Fruit fly (Drosophila melanogaster) whole organism, embryonic: ENCODE measurements around the gene CG43813.

Experiments
- ATbp ChIP-seq: fragments of 200-800 bp; sonication (Bioruptor generic); optimal IDR thresholded peaks from 2 replicates; lab custom pipeline; 2017; ENCODE audit warnings: missing biosample characterization, mild to moderate bottlenecking, missing genetic modification characterization, missing genetic modification reagents
- Bteb2 ChIP-seq: fragments of 200-800 bp; sonication (Bioruptor generic); optimal IDR thresholded peaks from 2 replicates; lab custom pipeline; 2016; ENCODE audit warnings: missing biosample characterization, missing genetic modification characterization
- CG10462 ChIP-seq: fragments of 200-800 bp; sonication (Bioruptor generic); optimal IDR thresholded peaks from 2 replicates; lab custom pipeline; 2016; ENCODE audit warnings: missing biosample characterization, missing genetic modification characterization
- CG11723 ChIP-seq: fragments of 200-800 bp; sonication (Bioruptor generic); optimal IDR thresholded peaks from 2 replicates; lab custom pipeline; 2017; ENCODE audit warnings: missing biosample characterization, mild to moderate bottlenecking, missing genetic modification characterization
- CG12155 ChIP-seq: fragments of 200-800 bp; sonication (Bioruptor generic); optimal IDR thresholded peaks from 3 replicates; lab custom pipeline; 2016; ENCODE audit warnings: missing biosample characterization, missing genetic modification characterization
- CG12236 ChIP-seq: fragments of 200-800 bp; sonication (Bioruptor generic); optimal IDR thresholded peaks from 2 replicates; lab custom pipeline; 2016; ENCODE audit warnings: missing biosample characterization, missing genetic modification characterization
- CG12391 ChIP-seq: fragments of 200-800 bp; sonication (Bioruptor generic); optimal IDR thresholded peaks from 3 replicates; lab custom pipeline; 2018; ENCODE audit warnings: missing biosample characterization, mild to moderate bottlenecking, missing genetic modification characterization, moderate library complexity
- CG13123 ChIP-seq: fragments of 200-800 bp; sonication (Bioruptor generic); optimal IDR thresholded peaks from 2 replicates; lab custom pipeline; 2016; ENCODE audit warnings: missing biosample characterization, missing genetic modification characterization
- CG13296 ChIP-seq: fragments of 200-800 bp; sonication (Bioruptor generic); optimal IDR thresholded peaks from 3 replicates; lab custom pipeline; 2018; ENCODE audit warnings: missing biosample characterization, mild to moderate bottlenecking, missing genetic modification characterization
- CG13424 ChIP-seq: fragments of 200-800 bp; sonication (Bioruptor generic); optimal IDR thresholded peaks from 2 replicates; lab custom pipeline; 2019; ENCODE audit warnings: missing biosample characterization, mild to moderate bottlenecking, missing genetic modification characterization, moderate library complexity
- CG14667 ChIP-seq: fragments of 200-800 bp; sonication (Bioruptor generic); IDR thresholded peaks from 2 replicates; pipeline ENCODE4 v1.3.6; 2022; ENCODE audit warnings: missing biosample characterization, missing genetic modification characterization
- CG15514 ChIP-seq: fragments of 200-800 bp; sonication (Bioruptor generic); optimal IDR thresholded peaks from 3 replicates; lab custom pipeline; 2017; ENCODE audit warnings: missing biosample characterization, missing genetic modification characterization, mild to moderate bottlenecking, moderate library complexity, missing genetic modification reagents
- CG1603 ChIP-seq: fragments of 200-800 bp; sonication (Bioruptor generic); optimal IDR thresholded peaks from 2 replicates; lab custom pipeline; 2019; ENCODE audit warnings: missing biosample characterization, mild to moderate bottlenecking, missing genetic modification characterization, moderate library complexity
- CG17328 ChIP-seq: fragments of 200-800 bp; sonication (Bioruptor generic); IDR thresholded peaks from 2 replicates; pipeline ENCODE4 v1.3.6; 2022; ENCODE audit warnings: missing biosample characterization, missing genetic modification characterization
- CG17829 ChIP-seq: fragments of 200-800 bp; optimal IDR thresholded peaks from 2 replicates; lab custom pipeline; 2019; ENCODE audit warnings: missing biosample characterization, mild to moderate bottlenecking, missing genetic modification characterization, moderate library complexity
- CG30403 ChIP-seq: fragments of 200-800 bp; sonication (Bioruptor generic); optimal IDR thresholded peaks from 3 replicates; lab custom pipeline; 2016; ENCODE audit warnings: missing biosample characterization, missing genetic modification characterization
- CG32767 ChIP-seq: fragments of 200-800 bp; sonication (Bioruptor generic); IDR thresholded peaks from 2 replicates; pipeline ENCODE4 v1.3.6; 2022; ENCODE audit warnings: missing biosample characterization, missing genetic modification characterization
- CG3281 ChIP-seq: fragments of 200-800 bp; sonication (Bioruptor generic); optimal IDR thresholded peaks from 3 replicates; lab custom pipeline; 2017; ENCODE audit warnings: missing biosample characterization, mild to moderate bottlenecking, missing genetic modification characterization
- CG34224 ChIP-seq: fragments of 200-800 bp; sonication (Bioruptor generic); IDR thresholded peaks from 3 replicates; pipeline ENCODE4 v1.3.6; 2022; ENCODE audit warnings: missing biosample characterization, missing genetic modification characterization; ENCODE audit not compliant: partially characterized antibody
- CG43689 ChIP-seq: fragments of 200-800 bp; sonication (Bioruptor generic); IDR thresholded peaks from 2 replicates; pipeline ENCODE4 v1.3.6; 2022; ENCODE audit warnings: missing biosample characterization, missing genetic modification characterization
- CG8765 ChIP-seq: fragments of 200-800 bp; sonication (Bioruptor generic); IDR thresholded peaks from 2 replicates; pipeline ENCODE4 v1.3.6; 2022; ENCODE audit warnings: missing biosample characterization, missing genetic modification characterization
- CG9437 ChIP-seq: fragments of 200-800 bp; sonication (Bioruptor generic); optimal IDR thresholded peaks from 2 replicates; lab custom pipeline; 2018; ENCODE audit warnings: missing biosample characterization, mild to moderate bottlenecking, missing genetic modification characterization
- CkIIα-i1 ChIP-seq: fragments of 200-800 bp; sonication (Bioruptor generic); IDR thresholded peaks from 2 replicates; pipeline ENCODE4 v1.3.6; 2022; ENCODE audit warnings: missing biosample characterization, missing genetic modification characterization
- Doc3 ChIP-seq: fragments of 200-800 bp; sonication (Bioruptor generic); IDR thresholded peaks from 3 replicates; pipeline ENCODE4 v1.3.6; 2022; ENCODE audit warnings: missing biosample characterization, missing genetic modification characterization; ENCODE audit not compliant: partially characterized antibody
- Drgx ChIP-seq: fragments of 200-800 bp; sonication (Bioruptor generic); IDR thresholded peaks from 2 replicates; pipeline ENCODE4 v1.3.6; 2022; ENCODE audit warnings: missing biosample characterization, missing genetic modification characterization
- Jarid2 ChIP-seq: fragments of 200-800 bp; sonication (Bioruptor generic); optimal IDR thresholded peaks from 3 replicates; lab custom pipeline; 2017; ENCODE audit warnings: mild to moderate bottlenecking, missing biosample characterization, missing genetic modification reagents, missing genetic modification characterization
- Neu2 ChIP-seq: fragments of 200-800 bp; sonication (Bioruptor generic); optimal IDR thresholded peaks from 3 replicates; lab custom pipeline; 2016; ENCODE audit warnings: missing biosample characterization, missing genetic modification characterization, borderline replicate concordance
- Nf-YB ChIP-seq: fragments of 200-800 bp; sonication (Bioruptor generic); optimal IDR thresholded peaks from 3 replicates; lab custom pipeline; 2019; ENCODE audit warnings: missing biosample characterization, mild to moderate bottlenecking, missing genetic modification characterization, moderate library complexity
- TFAM ChIP-seq: fragments of 200-800 bp; sonication (Bioruptor generic); optimal IDR thresholded peaks from 2 replicates; lab custom pipeline; 2017; ENCODE audit warnings: missing biosample characterization, missing genetic modification characterization, inconsistent platforms
- Vsx1 ChIP-seq: fragments of 200-800 bp; sonication (Bioruptor generic); optimal IDR thresholded peaks from 2 replicates; lab custom pipeline; 2017; ENCODE audit warnings: missing biosample characterization, mild to moderate bottlenecking, missing genetic modification characterization, missing genetic modification reagents
- ac ChIP-seq: fragments of 200-800 bp; sonication (Bioruptor generic); optimal IDR thresholded peaks from 3 replicates; lab custom pipeline; 2017; ENCODE audit warnings: missing biosample characterization, mild to moderate bottlenecking, missing genetic modification characterization
- amos ChIP-seq: fragments of 200-800 bp; sonication (Bioruptor generic); IDR thresholded peaks from 2 replicates; pipeline ENCODE4 v1.3.6; 2022; ENCODE audit warnings: missing biosample characterization, missing genetic modification characterization; ENCODE audit not compliant: partially characterized antibody
- ap ChIP-seq: fragments of 200-800 bp; sonication (Bioruptor generic); IDR thresholded peaks from 2 replicates; pipeline ENCODE4 v1.3.6; 2022; ENCODE audit warnings: missing biosample characterization, missing genetic modification characterization
- ara ChIP-seq: fragments of 200-800 bp; sonication (Bioruptor generic); IDR thresholded peaks from 2 replicates; pipeline ENCODE4 v1.3.6; 2022; ENCODE audit warnings: missing biosample characterization, missing genetic modification characterization
- az2 ChIP-seq: fragments of 200-800 bp; sonication (Bioruptor generic); optimal IDR thresholded peaks from 3 replicates; lab custom pipeline; 2016; ENCODE audit warnings: missing biosample characterization, missing genetic modification characterization
- cas ChIP-seq: fragments of 200-800 bp; sonication (Bioruptor generic); IDR thresholded peaks from 2 replicates; pipeline ENCODE4 v1.3.6; 2022; ENCODE audit warnings: missing biosample characterization, missing genetic modification characterization
- chm ChIP-seq: fragments of 200-800 bp; sonication (Bioruptor generic); IDR thresholded peaks from 2 replicates; pipeline ENCODE4 v1.3.6; 2022; ENCODE audit warnings: missing biosample characterization, missing genetic modification characterization
- dpn ChIP-seq, 2 experiments: fragments of 200-800 bp; sonication (Bioruptor generic); optimal IDR thresholded peaks; 3 replicates each; lab custom pipeline; 2016; ENCODE audit warnings: missing biosample characterization in 2 of 2, missing genetic modification characterization in 2 of 2
- gcm ChIP-seq: fragments of 200-800 bp; sonication (Bioruptor generic); optimal IDR thresholded peaks from 2 replicates; lab custom pipeline; 2019; ENCODE audit warnings: missing biosample characterization, mild to moderate bottlenecking, missing genetic modification characterization, moderate library complexity
- gsb ChIP-seq: fragments of 200-800 bp; sonication (Bioruptor generic); IDR thresholded peaks from 2 replicates; pipeline ENCODE4 v1.3.6; 2022; ENCODE audit warnings: missing biosample characterization, missing genetic modification characterization
- hbn ChIP-seq: fragments of 200-800 bp; sonication (Bioruptor generic); IDR thresholded peaks from 2 replicates; pipeline ENCODE4 v1.3.6; 2022; ENCODE audit warnings: missing biosample characterization, missing genetic modification characterization; ENCODE audit not compliant: partially characterized antibody
- insv ChIP-seq, 2 experiments: fragments of 200-800 bp; sonication (Bioruptor generic); optimal IDR thresholded peaks; 3 replicates each; lab custom pipeline; 2016 to 2018; ENCODE audit warnings: missing biosample characterization in 2 of 2, missing genetic modification characterization in 2 of 2
- klu ChIP-seq: fragments of 200-800 bp; sonication (Bioruptor generic); IDR thresholded peaks from 2 replicates; pipeline ENCODE4 v1.3.6; 2022; ENCODE audit warnings: missing biosample characterization, missing genetic modification characterization
- pfk ChIP-seq: fragments of 200-800 bp; sonication (Bioruptor generic); optimal IDR thresholded peaks from 2 replicates; lab custom pipeline; 2018; ENCODE audit warnings: missing biosample characterization, mild to moderate bottlenecking, missing genetic modification characterization, moderate library complexity
- pzg ChIP-seq: fragments of 200-800 bp; sonication (Bioruptor generic); optimal IDR thresholded peaks from 3 replicates; lab custom pipeline; 2018; ENCODE audit warnings: missing biosample characterization, mild to moderate bottlenecking, missing genetic modification characterization, moderate library complexity
- row ChIP-seq: fragments of 200-800 bp; sonication (Bioruptor generic); IDR thresholded peaks from 3 replicates; pipeline ENCODE4 v1.3.6; 2022; ENCODE audit warnings: missing biosample characterization, missing genetic modification characterization
- slou ChIP-seq: fragments of 200-800 bp; sonication (Bioruptor generic); optimal IDR thresholded peaks from 3 replicates; lab custom pipeline; 2016; ENCODE audit warnings: missing biosample characterization, missing genetic modification characterization
- ttk ChIP-seq: fragments of 200-800 bp; sonication (Bioruptor generic); IDR thresholded peaks from 2 replicates; pipeline ENCODE4 v2.1.2; 2022; ENCODE audit warnings: missing biosample characterization, missing genetic modification characterization
- vfl ChIP-seq: fragments of 200-800 bp; sonication (Bioruptor generic); optimal IDR thresholded peaks from 2 replicates; lab custom pipeline; 2016; ENCODE audit warnings: missing biosample characterization, missing genetic modification characterization
- yki ChIP-seq: fragments of >200 bp; optimal IDR thresholded peaks from 3 replicates; lab custom pipeline; 2018
- zen2 ChIP-seq: fragments of 200-800 bp; sonication (Bioruptor generic); IDR thresholded peaks from 3 replicates; pipeline ENCODE4 v1.3.6; 2022; ENCODE audit warnings: missing biosample characterization, missing genetic modification characterization; ENCODE audit not compliant: partially characterized antibody

CG43813 gene

dm6 chr2L:12365964-12366482 is 22.0 kb upstream of the CG43813 start (continued):
- TF ChIP-seq CG34224 (GFP tag; lab: Robert Waterston, UW) (no peak), ac (GFP tag; lab: Kevin White, UChicago) (peak; percentile 32), CG17328 (no peak), CG12236 (GFP tag; lab: Kevin White, UChicago) (no peak), insv (GFP tag; optimal IDR thresholded peaks at IDR 0.05; lab: Kevin White, UChicago) (no peak), CG13296 (peak; percentile 33), CG17829 (tag; lab: Kevin White, UChicago) (no peak), CG43689 (no peak), amos (GFP tag; lab: Robert Waterston, UW) (no peak), Doc3 (GFP tag; lab: Robert Waterston, UW) (no peak), CG13424 (no peak), CG9437 (GFP tag; lab: Kevin White, UChicago) (no peak), row (GFP tag; lab: Robert Waterston, UW) (no peak; the same call in 2 of the 3 replicates), CkIIα-i1 (no peak), CG3281 (GFP tag; lab: Kevin White, UChicago) (peak; percentile 36), CG14667 (GFP tag; lab: Robert Waterston, UW) (no peak), vfl (no peak), CG12155 (GFP tag; lab: Kevin White, UChicago) (no peak), Drgx (GFP tag; lab: Robert Waterston, UW) (peak; percentile 60), TFAM (GFP tag; lab: Kevin White, UChicago) (no peak), slou (GFP tag; lab: Kevin White, UChicago) (no peak), CG30403 (GFP tag; lab: Kevin White, UChicago) (no peak), dpn (GFP tag; optimal IDR thresholded peaks at IDR 0.05; lab: Kevin White, UChicago) (no peak), az2 (GFP tag; lab: Kevin White, UChicago) (no peak), gsb (GFP tag; lab: Robert Waterston, UW) (no peak), CG32767 (GFP tag; lab: Robert Waterston, UW) (peak; percentile 69), gcm (peak; percentile 54), pzg (no peak), zen2 (GFP tag; lab: Robert Waterston, UW) (peak; percentile 50; the same call in 1 of the 3 replicates), ara (GFP tag; lab: Robert Waterston, UW) (no peak), ap (no peak), chm (GFP tag; lab: Robert Waterston, UW) (peak; percentile 49; the same call in 1 of the 2 replicates), ATbp (GFP tag; lab: Kevin White, UChicago) (peak; percentile 68), klu (GFP tag; lab: Robert Waterston, UW) (no peak), CG1603 (tag; lab: Kevin White, UChicago) (peak; percentile 42), ttk (GFP tag; lab: Robert Waterston, UW) (no peak), CG13123 (GFP tag; lab: Kevin White, UChicago) (no peak), CG8765 (no peak), Bteb2 (GFP tag; lab: Kevin White, UChicago) (no peak), Jarid2 (GFP tag; lab: Kevin White, UChicago) (peak; percentile 80), Vsx1 (peak; percentile 99), CG12391 (tag; lab: Kevin White, UChicago) (no peak), CG11723 (GFP tag; lab: Kevin White, UChicago) (peak; percentile 58), CG10462 (GFP tag; lab: Kevin White, UChicago) (no peak), yki (lab: Kevin White, UChicago) (peak; percentile 55), hbn (GFP tag; lab: Robert Waterston, UW) (peak; percentile 29; the same call in 1 of the 2 replicates), CG15514 (GFP tag; lab: Kevin White, UChicago) (peak; percentile 49), Neu2 (GFP tag; lab: Kevin White, UChicago) (no peak), pfk (GFP tag; lab: Kevin White, UChicago) (peak; percentile 30), cas (GFP tag; lab: Robert Waterston, UW) (no peak), Nf-YB (GFP tag; lab: Kevin White, UChicago) (peak; percentile 59)
